Worm (Caenorhabditis elegans): Measurements from ENCODE around the gene F37C4.6.

The F37C4.6 gene

DNA sequence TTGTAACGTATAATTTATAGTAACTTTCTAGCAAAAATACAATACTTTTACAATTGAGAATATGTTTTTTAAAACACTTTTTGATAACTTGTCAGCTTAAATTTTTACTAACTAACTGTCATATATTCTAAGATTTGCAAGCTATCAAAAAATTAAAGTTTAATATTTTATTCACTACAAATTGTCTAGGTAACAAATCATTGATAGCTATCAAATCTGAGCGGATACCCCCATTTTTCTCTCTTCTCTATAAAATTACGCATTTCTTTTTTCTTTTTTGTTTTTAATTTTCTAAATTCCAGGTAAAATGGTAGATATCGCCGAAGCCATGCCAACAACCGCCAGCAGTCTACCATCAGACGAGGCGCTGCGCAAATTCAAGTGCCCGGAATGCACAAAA, 22.6 kb downstream of the F37C4.6 start, which contains the start of gene zag-1:
zag-1 (plus strand) TSS at position 301 of the 400 bp plus-strand sequence.
- no peak for TF ChIP-seq pax-1 (tag; optimal IDR thresholded peaks at IDR 0.05)
- TF ChIP-seq ref-2 (tag; optimal IDR thresholded peaks at IDR 0.05): no peak
- no peak for TF ChIP-seq T23F11.4 (GFP tag; optimal IDR thresholded peaks at IDR 0.05)
- TF ChIP-seq hlh-30 (tag; optimal IDR thresholded peaks at IDR 0.05; ENCODE audit: insufficient read depth): no peak
- TF ChIP-seq ceh-24 (tag; optimal IDR thresholded peaks at IDR 0.05): no peak
- TF ChIP-seq unc-55 (GFP tag; optimal IDR thresholded peaks at IDR 0.05): no peak
- TF ChIP-seq sox-2 (GFP tag; IDR thresholded peaks at IDR 0.05): no peak
- no peak for TF ChIP-seq ceh-22 (tag; optimal IDR thresholded peaks at IDR 0.05)
- TF ChIP-seq dve-1 (tag; optimal IDR thresholded peaks at IDR 0.05): no peak
- no peak for TF ChIP-seq hlh-15 (tag; optimal IDR thresholded peaks at IDR 0.05)
- no peak for TF ChIP-seq sdc-2 (tag; optimal IDR thresholded peaks at IDR 0.05)
- no peak for TF ChIP-seq hlh-8 (tag; optimal IDR thresholded peaks at IDR 0.05)
- TF ChIP-seq madf-2 (tag; optimal IDR thresholded peaks at IDR 0.05): no peak

DNA sequence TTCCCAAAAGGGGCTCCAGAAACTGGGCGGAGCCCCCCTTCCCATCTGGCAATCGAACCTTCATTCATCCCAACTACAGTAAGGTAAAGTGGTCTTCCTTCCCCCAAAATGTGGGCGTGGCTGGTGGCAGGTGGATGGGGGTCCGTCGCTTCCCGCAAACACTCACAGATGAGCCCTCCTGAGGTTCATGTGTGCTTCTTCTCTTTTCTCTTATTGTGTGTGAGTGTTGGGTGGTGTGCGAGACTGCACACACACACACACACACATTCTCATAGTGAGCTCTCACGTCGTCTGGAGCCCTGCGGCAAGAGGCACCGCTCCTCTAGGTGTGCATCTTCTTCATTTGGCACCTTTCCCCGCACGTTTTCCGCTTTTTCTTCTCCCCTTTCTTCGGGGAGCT, 23.5 kb downstream of the F37C4.6 start:
- TF ChIP-seq lim-6 (tag; optimal IDR thresholded peaks at IDR 0.05) (no peak), ceh-45 (GFP tag; IDR thresholded peaks at IDR 0.05) (no peak), sox-2 (GFP tag; IDR thresholded peaks at IDR 0.05) (no peak), odd-2 (tag; optimal IDR thresholded peaks at IDR 0.05) (no peak), madf-2 (tag; optimal IDR thresholded peaks at IDR 0.05) (no peak), pat-9 (tag; optimal IDR thresholded peaks at IDR 0.05) (no peak), hlh-13 (GFP tag; optimal IDR thresholded peaks at IDR 0.05) (no peak), ceh-31 (tag; optimal IDR thresholded peaks at IDR 0.05) (peak; percentile 33), ahr-1 (tag; optimal IDR thresholded peaks at IDR 0.05) (no peak), hlh-8 (tag; optimal IDR thresholded peaks at IDR 0.05) (peak; percentile 21), nhr-11 (tag; optimal IDR thresholded peaks at IDR 0.05) (no peak), ceh-2 (tag; optimal IDR thresholded peaks at IDR 0.05) (no peak), Y22D7AL.16 (tag; optimal IDR thresholded peaks at IDR 0.05) (no peak), ceh-6 (GFP tag; optimal IDR thresholded peaks at IDR 0.05) (no peak), hlh-6 (tag; optimal IDR thresholded peaks at IDR 0.05) (peak; percentile 22), dve-1 (tag; optimal IDR thresholded peaks at IDR 0.05) (no peak), ceh-48 (tag; optimal IDR thresholded peaks at IDR 0.05) (no peak), unc-3 (GFP tag; conservative IDR thresholded peaks at IDR 0.05) (no peak), unc-3 (tag; optimal IDR thresholded peaks at IDR 0.05) (no peak), unc-55 (GFP tag; optimal IDR thresholded peaks at IDR 0.05) (no peak), che-1 (tag; optimal IDR thresholded peaks at IDR 0.05) (no peak), sdc-2 (tag; optimal IDR thresholded peaks at IDR 0.05) (no peak), F13H6.1 (tag; optimal IDR thresholded peaks at IDR 0.05) (no peak), fkh-6 (tag; optimal IDR thresholded peaks at IDR 0.05) (no peak), ceh-34 (tag; optimal IDR thresholded peaks at IDR 0.05) (no peak), lin-11 (tag; optimal IDR thresholded peaks at IDR 0.05) (no peak), unc-42 (tag; optimal IDR thresholded peaks at IDR 0.05) (no peak), dmd-4 (tag; optimal IDR thresholded peaks at IDR 0.05; ENCODE audit: borderline replicate concordance) (no peak), C08G9.2 (tag; optimal IDR thresholded peaks at IDR 0.05) (no peak), ref-2 (tag; optimal IDR thresholded peaks at IDR 0.05) (no peak), ceh-24 (tag; optimal IDR thresholded peaks at IDR 0.05) (no peak), pha-4 (tag; optimal IDR thresholded peaks at IDR 0.05) (no peak), ceh-19 (GFP tag; optimal IDR thresholded peaks at IDR 0.05) (no peak), fax-1 (tag; optimal IDR thresholded peaks at IDR 0.05) (no peak), C38D4.7 (GFP tag; optimal IDR thresholded peaks at IDR 0.05) (no peak), mec-3 (tag; optimal IDR thresholded peaks at IDR 0.05; ENCODE audit: borderline replicate concordance) (no peak), pag-3 (tag; optimal IDR thresholded peaks at IDR 0.05; ENCODE audit: borderline replicate concordance) (no peak), sox-4 (tag; optimal IDR thresholded peaks at IDR 0.05) (peak; percentile 1), eyg-1 (tag; optimal IDR thresholded peaks at IDR 0.05) (no peak), pax-1 (tag; optimal IDR thresholded peaks at IDR 0.05) (no peak), nfya-1 (tag; optimal IDR thresholded peaks at IDR 0.05) (no peak), rnt-1 (tag; optimal IDR thresholded peaks at IDR 0.05) (peak; percentile 16), tbx-2 (tag; optimal IDR thresholded peaks at IDR 0.05) (peak; percentile 38), unc-86 (tag; optimal IDR thresholded peaks at IDR 0.05) (no peak)
